Worm (Caenorhabditis elegans): Measurements from ENCODE around the gene K08D10.14.

- TF ChIP-seq hlh-6 (tag; optimal IDR thresholded peaks at IDR 0.05) (no peak), pha-4 (tag; optimal IDR thresholded peaks at IDR 0.05) (no peak), dmd-4 (tag; optimal IDR thresholded peaks at IDR 0.05; ENCODE audit: borderline replicate concordance) (no peak), tbx-2 (tag; optimal IDR thresholded peaks at IDR 0.05) (no peak), ceh-31 (tag; optimal IDR thresholded peaks at IDR 0.05) (no peak)
Measured at ce11 chrIV:4176659-4177058, 21.9 kb downstream of the K08D10.14 start.

Measured in whole organism, late embryonic.